Worm (Caenorhabditis elegans): Measurements from ENCODE around the gene elpc-4.

DNA sequence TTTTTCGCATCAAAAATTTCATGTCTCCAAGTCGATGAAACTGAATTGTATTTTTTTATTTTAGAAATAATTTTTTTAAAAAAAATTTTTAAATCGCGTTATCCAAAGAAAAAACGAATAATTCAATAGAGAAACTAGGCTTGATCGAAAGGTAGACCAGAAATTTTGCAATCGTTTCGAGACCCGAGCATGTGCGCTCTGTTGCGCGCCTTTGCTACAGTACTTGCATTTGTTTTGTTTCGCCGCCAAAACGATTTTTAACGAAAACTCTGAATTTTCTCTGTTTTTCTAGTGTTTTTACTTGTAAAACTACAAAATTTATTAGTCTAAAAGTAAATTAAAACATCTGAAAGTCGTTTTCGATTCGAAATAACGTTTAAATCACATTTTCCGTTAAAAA, 44.5 kb downstream of the elpc-4 start:
- TF ChIP-seq aha-1 (tag) (no peak), lin-39 (tag; optimal IDR thresholded peaks at IDR 0.05) (no peak), ceh-20 (GFP tag; IDR thresholded peaks at IDR 0.05) (no peak), unc-62 (GFP tag; optimal IDR thresholded peaks at IDR 0.05 in 1 of 2) (no peak), unc-62 (tag; optimal IDR thresholded peaks at IDR 0.05) (no peak), nhr-28 (tag; optimal IDR thresholded peaks at IDR 0.05) (no peak), spr-1 (tag; optimal IDR thresholded peaks at IDR 0.05) (no peak), mep-1 (tag; optimal IDR thresholded peaks at IDR 0.05) (no peak)

Data from whole organism, L4 larva.